Worm (Caenorhabditis elegans) whole organism, young adult: Measurements from ENCODE around the gene fis-1.

ENCODE experiments used
- F10E7.11 ChIP-seq: sonication (generic microtip); optimal IDR thresholded peaks from 2 replicates; lab custom pipeline; 2017; ENCODE audit warnings: mild to moderate bottlenecking, missing genetic modification characterization, moderate library complexity, missing compliant biosample characterization
- F23B12.7 ChIP-seq: sonication (generic microtip); optimal IDR thresholded peaks from 2 replicates; lab custom pipeline; 2017; ENCODE audit warnings: missing genetic modification characterization, mild to moderate bottlenecking, missing compliant biosample characterization, antibody characterized with exemption, moderate library complexity; ENCODE audit not compliant: insufficient read depth
- F55B11.4 ChIP-seq: sonication (generic microtip); optimal IDR thresholded peaks from 2 replicates; lab custom pipeline; 2016; ENCODE audit warnings: missing compliant biosample characterization, missing genetic modification characterization, borderline replicate concordance; ENCODE audit not compliant: insufficient read depth
- Y56A3A.18 ChIP-seq: fragments of 200-800 bp; sonication (Bioruptor generic); IDR thresholded peaks from 2 replicates; pipeline ENCODE4 v1.3.6; 2022; ENCODE audit warnings: missing genetic modification reagents, missing genetic modification characterization, missing compliant biosample characterization
- ZK185.1 ChIP-seq: sonication (generic microtip); optimal IDR thresholded peaks from 2 replicates; lab custom pipeline; 2016; ENCODE audit warnings: mild to moderate bottlenecking, missing genetic modification characterization, missing compliant biosample characterization; ENCODE audit not compliant: poor library complexity, severe bottlenecking
- ama-1 ChIP-seq, 3 experiments: fragments of 150-350 bp in 1 of 3; sonication (generic microtip) in 2 of 3; optimal IDR thresholded peaks; 2 replicates each; lab custom pipeline; 2014 to 2018; ENCODE audit warnings: missing biosample characterization in 2 of 3, missing genetic modification characterization in 2 of 3, missing genetic modification reagents in 2 of 3
- attf-3 ChIP-seq: fragments of 200-800 bp; sonication (Bioruptor generic); conservative IDR thresholded peaks from 2 replicates; pipeline ENCODE4 v1.3.6; 2022; ENCODE audit warnings: missing genetic modification reagents, missing genetic modification characterization, missing compliant biosample characterization
- attf-6 ChIP-seq: fragments of 200-800 bp; sonication (Bioruptor generic); IDR thresholded peaks from 2 replicates; pipeline ENCODE4 v1.3.6; 2022; ENCODE audit warnings: missing genetic modification reagents, missing genetic modification characterization, missing compliant biosample characterization
- ceh-58 ChIP-seq: fragments of 200-800 bp; sonication (Bioruptor generic); IDR thresholded peaks from 2 replicates; pipeline ENCODE4 v1.3.6; 2022; ENCODE audit warnings: missing genetic modification characterization, missing compliant biosample characterization
- die-1 ChIP-seq: sonication (generic microtip); optimal IDR thresholded peaks from 2 replicates; lab custom pipeline; 2016; ENCODE audit warnings: missing genotype, mild to moderate bottlenecking, missing genetic modification characterization, missing compliant biosample characterization
- efl-1 ChIP-seq: fragments of 150-350 bp; optimal IDR thresholded peaks from 2 replicates; lab custom pipeline; 2014; ENCODE audit warnings: missing biosample characterization, missing genetic modification reagents, missing genetic modification characterization
- egrh-3 ChIP-seq: fragments of 200-800 bp; sonication (Bioruptor generic); IDR thresholded peaks from 2 replicates; pipeline ENCODE4 v1.3.6; 2022; ENCODE audit warnings: missing genetic modification reagents, missing genetic modification characterization, missing compliant biosample characterization
- gei-17 ChIP-seq: fragments of 200-800 bp; sonication (Bioruptor generic); optimal IDR thresholded peaks from 2 replicates; lab custom pipeline; 2018; ENCODE audit warnings: mild to moderate bottlenecking, missing genetic modification characterization, missing compliant biosample characterization
- hlh-12 ChIP-seq: sonication (generic microtip); optimal IDR thresholded peaks from 2 replicates; lab custom pipeline; 2016; ENCODE audit warnings: missing genetic modification characterization, missing compliant biosample characterization
- hsf-1 ChIP-seq: fragments of 200-800 bp; sonication (Bioruptor generic); IDR thresholded peaks from 2 replicates; pipeline ENCODE4 v1.3.6; 2022; ENCODE audit warnings: missing genetic modification reagents, missing genetic modification characterization, missing compliant biosample characterization
- lsy-27 ChIP-seq: sonication (generic microtip); optimal IDR thresholded peaks from 2 replicates; lab custom pipeline; 2017; ENCODE audit warnings: missing genetic modification characterization, mild to moderate bottlenecking, missing compliant biosample characterization, antibody characterized with exemption, missing genotype, borderline replicate concordance; ENCODE audit not compliant: insufficient read depth
- madf-3 ChIP-seq: fragments of 200-800 bp; sonication (Bioruptor generic); IDR thresholded peaks from 2 replicates; pipeline ENCODE4 v1.3.6; 2022; ENCODE audit warnings: missing genetic modification reagents, missing genetic modification characterization, missing compliant biosample characterization
- madf-6 ChIP-seq: fragments of 200-800 bp; sonication (Bioruptor generic); IDR thresholded peaks from 2 replicates; pipeline ENCODE4 v1.3.6; 2022; ENCODE audit warnings: missing genetic modification reagents, missing genetic modification characterization, missing compliant biosample characterization
- madf-8 ChIP-seq: fragments of 200-800 bp; sonication (Bioruptor generic); conservative IDR thresholded peaks from 2 replicates; pipeline ENCODE4 v1.3.6; 2022; ENCODE audit warnings: missing genetic modification reagents, missing genetic modification characterization, missing compliant biosample characterization
- mxl-1 ChIP-seq: sonication (generic microtip); optimal IDR thresholded peaks from 2 replicates; lab custom pipeline; 2016; ENCODE audit warnings: missing genetic modification characterization, missing compliant biosample characterization
- nfya-2 ChIP-seq: fragments of 200-800 bp; sonication (Bioruptor generic); IDR thresholded peaks from 2 replicates; pipeline ENCODE4 v1.3.6; 2022; ENCODE audit warnings: missing genetic modification reagents, missing genetic modification characterization, missing compliant biosample characterization
- nhr-120 ChIP-seq: fragments of 200-800 bp; sonication (Bioruptor generic); IDR thresholded peaks from 2 replicates; pipeline ENCODE4 v1.3.6; 2022; ENCODE audit warnings: missing genetic modification characterization, missing compliant biosample characterization
- nhr-80 ChIP-seq: sonication (generic microtip); optimal IDR thresholded peaks from 2 replicates; lab custom pipeline; 2016; ENCODE audit warnings: missing genetic modification characterization, missing compliant biosample characterization
- pbrm-1 ChIP-seq: fragments of 200-800 bp; sonication (Bioruptor generic); IDR thresholded peaks from 2 replicates; pipeline ENCODE4 v1.3.6; 2022; ENCODE audit warnings: missing genetic modification reagents, missing genetic modification characterization, missing compliant biosample characterization
- snpc-1.1 ChIP-seq: sonication (generic microtip); optimal IDR thresholded peaks from 2 replicates; lab custom pipeline; 2017; ENCODE audit warnings: missing genetic modification characterization, mild to moderate bottlenecking, missing compliant biosample characterization, antibody characterized with exemption, moderate library complexity, missing genotype, missing genetic modification reagents; ENCODE audit not compliant: insufficient read depth
- snpc-4 ChIP-seq, 5 experiments: fragments of 150-350 bp in 1 of 5; sonication (generic microtip) in 4 of 5; optimal IDR thresholded peaks; 2 replicates each; lab custom pipeline; 2014 to 2018; ENCODE audit warnings: missing genetic modification characterization in 5 of 5, missing biosample characterization in 3 of 5, antibody characterized with exemption in 2 of 5, mild to moderate bottlenecking in 2 of 5, missing compliant biosample characterization in 2 of 5, missing genotype in 2 of 5, moderate library complexity in 2 of 5, missing genetic modification reagents in 1 of 5
- tlf-1 ChIP-seq: fragments of 200-800 bp; sonication (Bioruptor generic); optimal IDR thresholded peaks from 2 replicates; lab custom pipeline; 2018; ENCODE audit warnings: mild to moderate bottlenecking, missing genetic modification characterization, missing compliant biosample characterization
- unc-130 ChIP-seq: sonication (generic microtip); optimal IDR thresholded peaks from 2 replicates; lab custom pipeline; 2016; ENCODE audit warnings: missing genetic modification reagents, missing genetic modification characterization, missing compliant biosample characterization
- ztf-18 ChIP-seq: sonication (generic microtip); optimal IDR thresholded peaks from 2 replicates; lab custom pipeline; 2016; ENCODE audit warnings: missing genotype, mild to moderate bottlenecking, missing genetic modification characterization, missing compliant biosample characterization

fis-1 gene

ce11 chrII:6745783-6746182 is 9.2 kb upstream of the fis-1 start, which contains the start of gene ins-14:
Gene ins-14, minus strand, starts transcription at chrII:6745814.
- no peak for TF ChIP-seq ceh-58
- no peak for TF ChIP-seq lsy-27 (tag; lab: Kevin White, UChicago)
- TF ChIP-seq attf-6 (GFP tag; lab: Robert Waterston, UW) = no peak
- no peak for TF ChIP-seq nfya-2
- no peak for TF ChIP-seq ZK185.1 (tag; lab: Kevin White, UChicago)
- no peak for TF ChIP-seq hsf-1 (GFP tag; lab: Robert Waterston, UW)
- TF ChIP-seq F23B12.7 = no peak
- no peak for TF ChIP-seq madf-3 (GFP tag; lab: Robert Waterston, UW)
- no peak for TF ChIP-seq attf-3
- TF ChIP-seq madf-6 (GFP tag; lab: Robert Waterston, UW) = no peak
- no peak for TF ChIP-seq mxl-1 (tag; lab: Kevin White, UChicago)
- no peak for TF ChIP-seq ama-1 (optimal IDR thresholded peaks at IDR 0.05; lab: Kevin White, UChicago)
- TF ChIP-seq ama-1 (GFP tag; optimal IDR thresholded peaks at IDR 0.05; lab: Kevin White, UChicago) = no peak

- TF ChIP-seq hsf-1 (GFP tag; lab: Robert Waterston, UW) = no peak
Measured at ce11 chrII:6746404-6746803, 8.6 kb upstream of the fis-1 start, which contains the start of gene F41G3.5. Gene F41G3.5, plus strand, starts transcription at chrII:6746704.

ce11 chrII:6749422-6749821 is 5.6 kb upstream of the fis-1 start, which contains the start of gene F41G3.10:
Gene F41G3.10, minus strand, starts transcription at chrII:6749522.
- TF ChIP-seq nhr-120 = no peak
- TF ChIP-seq F10E7.11 (tag; lab: Kevin White, UChicago) = no peak
- TF ChIP-seq egrh-3 = no peak
- no peak for TF ChIP-seq madf-3 (GFP tag; lab: Robert Waterston, UW)
- TF ChIP-seq nhr-80 (tag; lab: Kevin White, UChicago) = no peak
- TF ChIP-seq gei-17 (GFP tag; lab: Kevin White, UChicago) = no peak
- no peak for TF ChIP-seq efl-1 (GFP tag; lab: Kevin White, UChicago)
- no peak for TF ChIP-seq madf-8 (GFP tag; lab: Robert Waterston, UW)
- no peak for TF ChIP-seq ama-1 (optimal IDR thresholded peaks at IDR 0.05; lab: Kevin White, UChicago)
- TF ChIP-seq ama-1 (GFP tag; optimal IDR thresholded peaks at IDR 0.05; lab: Kevin White, UChicago) = no peak
- TF ChIP-seq unc-130 (GFP tag; lab: Kevin White, UChicago) = no peak
- TF ChIP-seq attf-6 (GFP tag; lab: Robert Waterston, UW) = no peak
- TF ChIP-seq snpc-4 (GFP tag; optimal IDR thresholded peaks at IDR 0.05; lab: Kevin White, UChicago) = no peak
- no peak for TF ChIP-seq snpc-4 (tag; optimal IDR thresholded peaks at IDR 0.05; lab: Kevin White, UChicago)
- no peak for TF ChIP-seq pbrm-1 (GFP tag; lab: Robert Waterston, UW)
- TF ChIP-seq tlf-1 (GFP tag; lab: Kevin White, UChicago) = no peak

ce11 chrII:6750929-6751328 is 4.0 kb upstream of the fis-1 start, which contains the start of gene F41G3.20:
Gene F41G3.20, minus strand, starts transcription at chrII:6751029.
- TF ChIP-seq die-1 (tag; lab: Kevin White, UChicago) (no peak), ama-1 (optimal IDR thresholded peaks at IDR 0.05; lab: Kevin White, UChicago) (no peak), ama-1 (GFP tag; optimal IDR thresholded peaks at IDR 0.05; lab: Kevin White, UChicago) (no peak)

ce11 chrII:6752027-6752426 is 2.9 kb upstream of the fis-1 start, which contains the start of gene F41G3.19:
Gene F41G3.19, minus strand, starts transcription at chrII:6752127.
- TF ChIP-seq snpc-1.1 (tag; lab: Kevin White, UChicago) (no peak), F55B11.4 (no peak), ztf-18 (no peak), hlh-12 (tag; lab: Kevin White, UChicago) (no peak), Y56A3A.18 (no peak)
